Worm (Caenorhabditis elegans) whole organism, L4 larva: ENCODE results near the gene Y39D8A.1.

ENCODE experiments used
- F26F4.8 ChIP-seq: fragments of 200-800 bp; sonication (Bioruptor generic); conservative IDR thresholded peaks from 2 replicates; pipeline ENCODE4 v1.3.6; 2022; ENCODE audit warnings: missing genetic modification characterization, missing compliant biosample characterization
- F49E8.2 ChIP-seq: sonication (generic microtip); optimal IDR thresholded peaks from 2 replicates; lab custom pipeline; 2016; ENCODE audit warnings: missing compliant biosample characterization, mild to moderate bottlenecking, missing genetic modification characterization, borderline replicate concordance
- ZK546.5 ChIP-seq, 2 experiments: sonication (generic microtip); optimal IDR thresholded peaks; 2 replicates each; lab custom pipeline; 2017; ENCODE audit warnings: missing biosample characterization in 2 of 2, missing genetic modification characterization in 2 of 2
- egl-27 ChIP-seq: sonication (generic microtip); optimal IDR thresholded peaks from 3 replicates; lab custom pipeline; 2017; ENCODE audit warnings: missing biosample characterization, missing genetic modification reagents, missing genetic modification characterization
- hmg-1.1 ChIP-seq: fragments of 200-800 bp; sonication (Bioruptor generic); IDR thresholded peaks from 2 replicates; pipeline ENCODE4 v1.3.6; 2022; ENCODE audit warnings: missing genetic modification reagents, missing genetic modification characterization, missing compliant biosample characterization
- lin-13 ChIP-seq: fragments of 150-350 bp; optimal IDR thresholded peaks from 2 replicates; lab custom pipeline; 2014; ENCODE audit warnings: missing biosample characterization, missing genetic modification reagents, missing genetic modification characterization
- lin-39 ChIP-seq: fragments of 150-350 bp; optimal IDR thresholded peaks from 2 replicates; lab custom pipeline; 2014; ENCODE audit warnings: missing biosample characterization, missing genetic modification reagents, missing genetic modification characterization
- lir-3 ChIP-seq: sonication (generic microtip); optimal IDR thresholded peaks from 2 replicates; lab custom pipeline; 2016; ENCODE audit warnings: mild to moderate bottlenecking, missing genetic modification characterization, missing compliant biosample characterization
- nhr-6 ChIP-seq: fragments of 150-350 bp; optimal IDR thresholded peaks from 2 replicates; lab custom pipeline; 2014; ENCODE audit warnings: missing biosample characterization, missing genetic modification characterization
- nhr-77 ChIP-seq: fragments of 150-350 bp; optimal IDR thresholded peaks from 2 replicates; lab custom pipeline; 2014; ENCODE audit warnings: missing biosample characterization, missing genetic modification characterization
- pqm-1 ChIP-seq: sonication (generic microtip); optimal IDR thresholded peaks from 2 replicates; lab custom pipeline; 2017; ENCODE audit warnings: missing biosample characterization, missing genetic modification characterization
- snpc-1.2 ChIP-seq: fragments of 200-800 bp; sonication (Bioruptor generic); IDR thresholded peaks from 2 replicates; pipeline ENCODE4 v1.3.6; 2022; ENCODE audit warnings: missing genetic modification reagents, missing genetic modification characterization, missing compliant biosample characterization
- zfp-2 ChIP-seq: sonication (generic microtip); optimal IDR thresholded peaks from 2 replicates; lab custom pipeline; 2016; ENCODE audit warnings: mild to moderate bottlenecking, missing genetic modification characterization, missing compliant biosample characterization

DNA sequence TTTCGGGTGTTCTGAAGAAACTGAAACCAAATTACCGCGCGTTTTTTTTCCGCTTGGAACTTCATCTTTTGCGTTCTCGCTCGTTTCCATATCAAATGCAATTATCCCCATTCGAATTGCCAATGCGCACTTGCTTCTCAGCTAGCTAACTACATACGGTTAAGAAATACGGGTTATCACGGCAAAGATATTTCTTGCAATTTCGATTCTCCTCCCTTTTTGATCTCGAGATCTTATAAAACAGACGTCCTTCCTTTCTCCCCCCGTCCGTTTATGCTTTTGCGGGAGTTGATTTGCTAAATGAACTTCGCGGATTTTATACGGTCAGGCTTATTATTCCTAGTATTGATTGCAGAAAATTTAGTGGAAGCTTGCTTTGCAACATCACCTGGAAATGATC, 10.3 kb downstream of the Y39D8A.1 start, which contains the start of gene B0554.4:
- no peak for TF ChIP-seq hmg-1.1 (GFP tag; lab: Robert Waterston, UW)
- TF ChIP-seq egl-27 (tag; lab: Kevin White, UChicago) = no peak
- TF ChIP-seq nhr-77 = no peak
- no peak for TF ChIP-seq pqm-1 (tag; lab: Kevin White, UChicago)
- TF ChIP-seq F26F4.8 (GFP tag; lab: Robert Waterston, UW) = no peak
- TF ChIP-seq snpc-1.2 = no peak
- no peak for TF ChIP-seq zfp-2 (tag; lab: Kevin White, UChicago)
- no peak for TF ChIP-seq nhr-6 (tag; lab: Kevin White, UChicago)
- TF ChIP-seq lin-39 (tag; lab: Kevin White, UChicago) = no peak
- no peak for TF ChIP-seq ZK546.5 (tag; optimal IDR thresholded peaks at IDR 0.05; lab: Kevin White, UChicago)
- no peak for TF ChIP-seq F49E8.2 (tag; lab: Kevin White, UChicago)
- TF ChIP-seq lir-3 = no peak
- TF ChIP-seq lin-13 (GFP tag; lab: Kevin White, UChicago) = no peak
